Worm (Caenorhabditis elegans) whole organism, L1 larva: ENCODE results near the gene str-178.
A peak's percentile ranks its signal among the peaks of the same experiment; 100 is the strongest.

Experiments used
- C04F5.9 ChIP-seq: sonication (generic microtip); optimal IDR thresholded peaks from 2 replicates; lab custom pipeline; 2016; ENCODE audit warnings: missing genetic modification characterization, missing compliant biosample characterization
- C34B4.2 ChIP-seq: sonication (generic microtip); optimal IDR thresholded peaks from 2 replicates; lab custom pipeline; 2017; ENCODE audit warnings: mild to moderate bottlenecking, missing genetic modification characterization, missing compliant biosample characterization
- Y116A8C.19 ChIP-seq: sonication (generic microtip); optimal IDR thresholded peaks from 2 replicates; lab custom pipeline; 2016; ENCODE audit warnings: missing compliant biosample characterization, missing genetic modification characterization, borderline replicate concordance
- alr-1 ChIP-seq: fragments of 200-800 bp; sonication (Bioruptor generic); optimal IDR thresholded peaks from 2 replicates; lab custom pipeline; 2018; ENCODE audit warnings: borderline replicate concordance, mild to moderate bottlenecking, missing genetic modification characterization, missing compliant biosample characterization
- aly-2 ChIP-seq: fragments of 150-350 bp; optimal IDR thresholded peaks from 2 replicates; lab custom pipeline; 2014; ENCODE audit warnings: missing biosample characterization, missing genetic modification characterization
- blmp-1 ChIP-seq: fragments of 150-350 bp; optimal IDR thresholded peaks from 2 replicates; lab custom pipeline; 2014; ENCODE audit warnings: missing biosample characterization, missing genetic modification characterization
- ceh-90 ChIP-seq: sonication (generic microtip); optimal IDR thresholded peaks from 2 replicates; lab custom pipeline; 2016; ENCODE audit warnings: missing genetic modification characterization, missing compliant biosample characterization
- dpl-1 ChIP-seq, 3 experiments: fragments of 150-350 bp in 2 of 3; sonication (generic microtip) in 1 of 3; optimal IDR thresholded peaks; 2 replicates each; lab custom pipeline; 2014 to 2017; ENCODE audit warnings: missing biosample characterization in 3 of 3, missing genetic modification characterization in 3 of 3, missing genetic modification reagents in 3 of 3
- efl-1 ChIP-seq, 4 experiments: fragments of 150-350 bp; optimal IDR thresholded peaks in 3 of 4; peaks in 1 of 4; 1 replicate in 1 of 4; 2 replicates in 3 of 4; lab custom pipeline; 2014; ENCODE audit warnings: missing biosample characterization in 2 of 4, missing genetic modification characterization in 2 of 4, missing genetic modification reagents in 2 of 4
- efl-3 ChIP-seq: fragments of 200-800 bp; sonication (Bioruptor generic); optimal IDR thresholded peaks from 2 replicates; lab custom pipeline; 2018; ENCODE audit warnings: mild to moderate bottlenecking, missing genetic modification characterization, missing compliant biosample characterization
- elt-2 ChIP-seq: sonication (generic microtip); optimal IDR thresholded peaks from 2 replicates; lab custom pipeline; 2016; ENCODE audit warnings: missing genetic modification characterization, mild to moderate bottlenecking, inconsistent platforms, missing compliant biosample characterization, missing genetic modification reagents
- elt-3 ChIP-seq, 6 experiments: fragments of 150-350 bp in 1 of 6; sonication (generic microtip); optimal IDR thresholded peaks; 2 replicates each; lab custom pipeline; 2017 to 2018; ENCODE audit warnings: missing biosample characterization in 6 of 6, missing genetic modification characterization in 6 of 6, inconsistent platforms in 1 of 6
- fkh-4 ChIP-seq: sonication (generic microtip); optimal IDR thresholded peaks from 2 replicates; lab custom pipeline; 2016; ENCODE audit warnings: missing compliant biosample characterization, missing genetic modification characterization, borderline replicate concordance
- fkh-8 ChIP-seq: sonication (generic microtip); optimal IDR thresholded peaks from 2 replicates; lab custom pipeline; 2016; ENCODE audit warnings: mild to moderate bottlenecking, missing genetic modification characterization, missing compliant biosample characterization
- fos-1 ChIP-seq: fragments of 150-350 bp; optimal IDR thresholded peaks from 2 replicates; lab custom pipeline; 2014; ENCODE audit warnings: missing biosample characterization, missing genetic modification characterization
- hlh-4 ChIP-seq: sonication (generic microtip); optimal IDR thresholded peaks from 2 replicates; lab custom pipeline; 2016; ENCODE audit warnings: mild to moderate bottlenecking, missing genetic modification characterization, missing compliant biosample characterization
- hpl-2 ChIP-seq: fragments of 150-350 bp; optimal IDR thresholded peaks from 2 replicates; lab custom pipeline; 2014; ENCODE audit warnings: missing biosample characterization, missing genetic modification reagents, missing genetic modification characterization
- irx-1 ChIP-seq: sonication (generic microtip); optimal IDR thresholded peaks from 2 replicates; lab custom pipeline; 2016; ENCODE audit warnings: missing genetic modification characterization, missing compliant biosample characterization
- isw-1 ChIP-seq: fragments of 200-800 bp; sonication (Bioruptor generic); IDR thresholded peaks from 2 replicates; pipeline ENCODE4 v1.3.6; 2022; ENCODE audit warnings: missing genetic modification characterization, missing compliant biosample characterization
- jun-1 ChIP-seq: fragments of 150-350 bp; optimal IDR thresholded peaks from 2 replicates; lab custom pipeline; 2014; ENCODE audit warnings: missing biosample characterization, missing genetic modification reagents, missing genetic modification characterization
- lin-13 ChIP-seq: fragments of 150-350 bp; optimal IDR thresholded peaks from 2 replicates; lab custom pipeline; 2014; ENCODE audit warnings: missing biosample characterization, missing genetic modification reagents, missing genetic modification characterization
- lin-14 ChIP-seq: fragments of 200-800 bp; sonication (Bioruptor generic); optimal IDR thresholded peaks from 2 replicates; lab custom pipeline; 2018; ENCODE audit warnings: mild to moderate bottlenecking, missing genetic modification characterization, moderate library complexity, missing compliant biosample characterization
- lin-15B ChIP-seq: fragments of 150-350 bp; sonication (generic microtip); optimal IDR thresholded peaks from 3 replicates; lab custom pipeline; 2014; ENCODE audit warnings: missing biosample characterization, missing genetic modification characterization
- lin-35 ChIP-seq, 2 experiments: fragments of 150-350 bp; optimal IDR thresholded peaks; 2 replicates each; lab custom pipeline; 2014; ENCODE audit warnings: missing biosample characterization in 2 of 2, missing genetic modification characterization in 2 of 2, missing genetic modification reagents in 2 of 2
- lin-39 ChIP-seq: fragments of 150-350 bp; optimal IDR thresholded peaks from 2 replicates; lab custom pipeline; 2014; ENCODE audit warnings: missing biosample characterization, missing genetic modification reagents, missing genetic modification characterization
- lsy-2 ChIP-seq, 2 experiments: fragments of 150-350 bp; optimal IDR thresholded peaks; 2 replicates each; lab custom pipeline; 2014; ENCODE audit warnings: missing biosample characterization in 2 of 2, missing genetic modification characterization in 2 of 2
- nhr-12 ChIP-seq: sonication (generic microtip); optimal IDR thresholded peaks from 2 replicates; lab custom pipeline; 2017; ENCODE audit warnings: missing biosample characterization, missing genetic modification characterization
- nhr-20 ChIP-seq: sonication (generic microtip); optimal IDR thresholded peaks from 2 replicates; lab custom pipeline; 2016; ENCODE audit warnings: mild to moderate bottlenecking, missing genetic modification characterization, missing compliant biosample characterization
- nhr-237 ChIP-seq: fragments of 150-350 bp; optimal IDR thresholded peaks from 2 replicates; lab custom pipeline; 2014; ENCODE audit warnings: missing biosample characterization, missing genetic modification characterization
- nhr-28 ChIP-seq: fragments of 150-350 bp; optimal IDR thresholded peaks from 2 replicates; lab custom pipeline; 2014; ENCODE audit warnings: missing biosample characterization, missing genetic modification characterization
- nhr-47 ChIP-seq: sonication (generic microtip); optimal IDR thresholded peaks from 2 replicates; lab custom pipeline; 2016; ENCODE audit warnings: mild to moderate bottlenecking, missing genetic modification characterization, moderate library complexity, missing compliant biosample characterization
- nhr-71 ChIP-seq: sonication (generic microtip); optimal IDR thresholded peaks from 2 replicates; lab custom pipeline; 2016; ENCODE audit warnings: mild to moderate bottlenecking, missing genetic modification characterization, moderate library complexity, missing compliant biosample characterization
- nhr-85 ChIP-seq: sonication (generic microtip); peaks from one replicate; lab custom pipeline; 2016; ENCODE audit warnings: missing genetic modification characterization, inconsistent platforms, missing compliant biosample characterization
- nhr-90 ChIP-seq: sonication (generic microtip); optimal IDR thresholded peaks from 2 replicates; lab custom pipeline; 2016; ENCODE audit warnings: mild to moderate bottlenecking, missing genetic modification characterization, missing compliant biosample characterization; ENCODE audit not compliant: poor library complexity
- pqm-1 ChIP-seq: sonication (generic microtip); optimal IDR thresholded peaks from 3 replicates; lab custom pipeline; 2017; ENCODE audit warnings: missing biosample characterization, missing genetic modification characterization
- snpc-4 ChIP-seq: fragments of 150-350 bp; optimal IDR thresholded peaks from 2 replicates; lab custom pipeline; 2014; ENCODE audit warnings: missing biosample characterization, missing genetic modification characterization
- sptf-1 ChIP-seq: fragments of 150-350 bp; optimal IDR thresholded peaks from 2 replicates; lab custom pipeline; 2014; ENCODE audit warnings: missing biosample characterization, missing genetic modification characterization
- sup-37 ChIP-seq: fragments of 200-800 bp; sonication (Bioruptor generic); optimal IDR thresholded peaks from 2 replicates; lab custom pipeline; 2018; ENCODE audit warnings: mild to moderate bottlenecking, missing genetic modification characterization, missing compliant biosample characterization
- swsn-7 ChIP-seq: sonication (generic microtip); optimal IDR thresholded peaks from 2 replicates; lab custom pipeline; 2016; ENCODE audit warnings: missing genetic modification characterization, missing compliant biosample characterization
- tbx-2 ChIP-seq: sonication (generic microtip); optimal IDR thresholded peaks from 2 replicates; lab custom pipeline; 2016; ENCODE audit warnings: missing genetic modification characterization, missing compliant biosample characterization
- unc-30 ChIP-seq: sonication (generic microtip); optimal IDR thresholded peaks from 2 replicates; lab custom pipeline; 2017; ENCODE audit warnings: missing biosample characterization, missing genetic modification characterization
- unc-62 ChIP-seq: fragments of 150-350 bp; optimal IDR thresholded peaks from 2 replicates; lab custom pipeline; 2014; ENCODE audit warnings: missing biosample characterization, missing genetic modification reagents, missing genetic modification characterization
- unc-86 ChIP-seq: sonication (generic microtip); optimal IDR thresholded peaks from 2 replicates; lab custom pipeline; 2016; ENCODE audit warnings: missing genetic modification characterization, missing compliant biosample characterization
- ztf-11 ChIP-seq, 2 experiments: sonication (generic microtip); optimal IDR thresholded peaks; 2 replicates each; lab custom pipeline; 2016 to 2017; ENCODE audit warnings: missing genetic modification characterization in 2 of 2, missing biosample characterization in 1 of 2, missing compliant biosample characterization in 1 of 2

Gene str-178

ce11 chrV:12733465-12734248, 17.3 kb upstream of the str-178 start, which contains the start of the genes dhs-21 and xbx-9:
Gene dhs-21 (minus strand): TSS chrV:12733645.
Gene xbx-9 (plus strand): TSS chrV:12734198.
- TF ChIP-seq Y116A8C.19 (tag; lab: Kevin White, UChicago) (no peak), C04F5.9 (tag; lab: Kevin White, UChicago) (no peak), hlh-4 (no peak), fos-1 (tag; lab: Kevin White, UChicago) (no peak), sup-37 (GFP tag; lab: Kevin White, UChicago) (no peak), blmp-1 (tag; lab: Kevin White, UChicago) (peak; percentile 48), lin-39 (tag; lab: Kevin White, UChicago) (no peak), nhr-90 (peak; percentile 7), tbx-2 (no peak), elt-3 (tag; optimal IDR thresholded peaks at IDR 0.05; lab: Kevin White, UChicago) (peak in 4 of 6 experiments; percentile 32 to 88 (median 74)), nhr-47 (tag; lab: Kevin White, UChicago) (no peak), nhr-28 (tag; lab: Kevin White, UChicago) (no peak), hpl-2 (GFP tag; lab: Kevin White, UChicago) (no peak), nhr-85 (no peak), sptf-1 (tag; lab: Kevin White, UChicago) (no peak), alr-1 (tag; lab: Kevin White, UChicago) (no peak), unc-30 (tag; lab: Kevin White, UChicago) (no peak), C34B4.2 (tag; lab: Kevin White, UChicago) (no peak), snpc-4 (tag; lab: Kevin White, UChicago) (no peak), efl-3 (GFP tag; lab: Kevin White, UChicago) (no peak), elt-2 (tag; lab: Kevin White, UChicago) (peak; percentile 60), irx-1 (tag; lab: Kevin White, UChicago) (no peak), fkh-8 (tag; lab: Kevin White, UChicago) (no peak), nhr-237 (no peak), nhr-12 (tag; lab: Kevin White, UChicago) (no peak), dpl-1 (GFP tag; optimal IDR thresholded peaks at IDR 0.05; lab: Kevin White, UChicago) (no peak), unc-62 (GFP tag; lab: Kevin White, UChicago) (no peak), swsn-7 (tag; lab: Kevin White, UChicago) (no peak), unc-86 (no peak), ceh-90 (tag; lab: Kevin White, UChicago) (no peak), lin-35 (GFP tag; optimal IDR thresholded peaks at IDR 0.05; lab: Kevin White, UChicago) (peak in 1 of 2 experiments; percentile 39), efl-1 (optimal IDR thresholded peaks at IDR 0.05; lab: Kevin White, UChicago) (no peak), efl-1 (GFP tag; optimal IDR thresholded peaks at IDR 0.05 in 1 of 2; lab: Kevin White, UChicago) (no peak), ztf-11 (tag; optimal IDR thresholded peaks at IDR 0.05; lab: Kevin White, UChicago) (no peak), lin-14 (GFP tag; lab: Kevin White, UChicago) (peak; percentile 31), lin-13 (no peak), nhr-20 (tag; lab: Kevin White, UChicago) (peak; percentile 43), nhr-71 (tag; lab: Kevin White, UChicago) (peak; percentile 35), lsy-2 (tag; optimal IDR thresholded peaks at IDR 0.05; lab: Kevin White, UChicago) (peak in 1 of 2 experiments; percentile 26), fkh-4 (tag; lab: Kevin White, UChicago) (no peak)

ce11 chrV:12732734-12733133, 16.4 kb upstream of the str-178 start:
- TF ChIP-seq elt-2 (tag; lab: Kevin White, UChicago), result peak; percentile 80
- TF ChIP-seq elt-3 (tag; optimal IDR thresholded peaks at IDR 0.05; lab: Kevin White, UChicago), result peak in 2 of 6 experiments; percentile 11 to 29
- TF ChIP-seq jun-1 (tag; lab: Kevin White, UChicago), result peak; percentile 45
- peak; percentile 69 for TF ChIP-seq nhr-85
- no peak for TF ChIP-seq pqm-1 (tag; lab: Kevin White, UChicago)
- no peak for TF ChIP-seq isw-1
- no peak for TF ChIP-seq lin-13
- no peak for TF ChIP-seq lin-15B (tag; lab: Kevin White, UChicago)
- no peak for TF ChIP-seq aly-2 (tag; lab: Kevin White, UChicago)
- TF ChIP-seq efl-1 (optimal IDR thresholded peaks at IDR 0.05; lab: Kevin White, UChicago), result no peak
- TF ChIP-seq efl-1 (GFP tag; optimal IDR thresholded peaks at IDR 0.05 in 1 of 2; lab: Kevin White, UChicago), result peak in 1 of 2 experiments; percentile 2
